Fruit fly (Drosophila melanogaster): Measurements from ENCODE around the gene sowah.

The sowah gene

dm6 chr3L:12523941-12524340 is 48.4 kb downstream of the sowah start, which contains the start of the genes ver and Gcn5:
ver (plus strand) TSS chr3L:12523987.
Gcn5 (minus strand) TSS chr3L:12524014.
- peak; percentile 94 for TF ChIP-seq noc (tag; optimal IDR thresholded peaks at IDR 0.05)

dm6 chr3L:12519315-12519714 is 53.0 kb downstream of the sowah start:
- TF ChIP-seq noc (tag; optimal IDR thresholded peaks at IDR 0.05) = no peak

- TF ChIP-seq noc (tag; optimal IDR thresholded peaks at IDR 0.05) = no peak
These were observed 54.7 kb downstream of the sowah start for dm6 chr3L:12517443-12518209.

dm6 chr3L:12515691-12516455 is 56.5 kb downstream of the sowah start:
- no peak for TF ChIP-seq noc (tag; optimal IDR thresholded peaks at IDR 0.05)

- TF ChIP-seq noc (tag; optimal IDR thresholded peaks at IDR 0.05) = peak; percentile 78
These were observed 57.6 kb downstream of the sowah start, which contains the start of the genes sti and tral for dm6 chr3L:12514762-12515215. sti (minus strand) TSS chr3L:12514815. tral (plus strand) TSS chr3L:12515059.

- no peak for TF ChIP-seq noc (tag; optimal IDR thresholded peaks at IDR 0.05)
These were observed 64.8 kb downstream of the sowah start, which contains the start of gene CG10654 for dm6 chr3L:12507571-12507970. CG10654 (minus strand) TSS chr3L:12507840.

- peak; percentile 20 for TF ChIP-seq noc (tag; optimal IDR thresholded peaks at IDR 0.05)
These were observed 65.3 kb downstream of the sowah start for dm6 chr3L:12506963-12507552.

- TF ChIP-seq noc (tag; optimal IDR thresholded peaks at IDR 0.05) = no peak
These were observed 66.4 kb downstream of the sowah start for dm6 chr3L:12505990-12506389.

dm6 chr3L:12503865-12504650 is 68.3 kb downstream of the sowah start, which contains the start of the genes CG10646 and vih:
CG10646 (minus strand) TSS chr3L:12503894.
vih (plus strand) TSS chr3L:12504292.
- TF ChIP-seq noc (tag; optimal IDR thresholded peaks at IDR 0.05) = no peak

dm6 chr3L:12501249-12501648 is 71.1 kb downstream of the sowah start, which contains the start of the genes CG10638 and CG10681:
CG10638 (minus strand) TSS chr3L:12501311.
CG10681 (plus strand) TSS chr3L:12501513.
- TF ChIP-seq noc (tag; optimal IDR thresholded peaks at IDR 0.05) = no peak

dm6 chr3L:12496428-12497344 is 75.7 kb downstream of the sowah start, which contains the start of gene CG10657:
CG10657 (minus strand) TSS chr3L:12497216.
- TF ChIP-seq noc (tag; optimal IDR thresholded peaks at IDR 0.05) = no peak

- peak; percentile 2 for TF ChIP-seq noc (tag; optimal IDR thresholded peaks at IDR 0.05)
These were observed 77.0 kb downstream of the sowah start for dm6 chr3L:12495312-12495725.

- no peak for TF ChIP-seq noc (tag; optimal IDR thresholded peaks at IDR 0.05)
These were observed 78.1 kb downstream of the sowah start for dm6 chr3L:12494273-12494672.
